Worm (Caenorhabditis elegans) whole organism, midembryonic: Measurements from ENCODE around the gene Y56A3A.22.
"Not testable (repeated sequence)": the region's sequence is repeated elsewhere in the genome, so short reads cannot be mapped to it uniquely, and the experiment has no call there.

ENCODE experiments used
- T22C8.4 ChIP-seq: fragments of 200-800 bp; sonication (Bioruptor generic); IDR thresholded peaks from 2 replicates; pipeline ENCODE4 v1.3.6; 2022; ENCODE audit warnings: missing genetic modification characterization, missing compliant biosample characterization
- cog-1 ChIP-seq: sonication (generic microtip); optimal IDR thresholded peaks from 2 replicates; lab custom pipeline; 2016; ENCODE audit warnings: missing genetic modification characterization, missing compliant biosample characterization
- flt-1 ChIP-seq: fragments of 200-800 bp; sonication (Bioruptor generic); IDR thresholded peaks from 2 replicates; pipeline ENCODE4 v1.3.6; 2022; ENCODE audit warnings: missing genetic modification characterization, missing compliant biosample characterization
- klf-2 ChIP-seq: fragments of 200-800 bp; sonication (Bioruptor generic); conservative IDR thresholded peaks from 2 replicates; pipeline ENCODE4 v1.3.6; 2022; ENCODE audit warnings: missing genetic modification reagents, missing genetic modification characterization, missing compliant biosample characterization
- med-1 ChIP-seq: sonication (generic microtip); optimal IDR thresholded peaks from 2 replicates; lab custom pipeline; 2017; ENCODE audit warnings: missing genetic modification characterization, mild to moderate bottlenecking, missing compliant biosample characterization, antibody characterized with exemption, missing genetic modification reagents; ENCODE audit not compliant: insufficient read depth
- ref-1 ChIP-seq: fragments of 200-800 bp; sonication (Bioruptor generic); conservative IDR thresholded peaks from 2 replicates; pipeline ENCODE4 v1.3.6; 2022; ENCODE audit warnings: missing genetic modification reagents, missing genetic modification characterization, missing compliant biosample characterization
- tab-1 ChIP-seq: fragments of 200-800 bp; sonication (Bioruptor generic); IDR thresholded peaks from 2 replicates; pipeline ENCODE4 v1.3.6; 2022; ENCODE audit warnings: missing genetic modification characterization, missing compliant biosample characterization
- ztf-23 ChIP-seq: fragments of 200-800 bp; sonication (Bioruptor generic); IDR thresholded peaks from 2 replicates; pipeline ENCODE4 v1.3.6; 2022; ENCODE audit warnings: missing genetic modification reagents, missing genetic modification characterization, missing compliant biosample characterization
- ztf-29 ChIP-seq: fragments of 200-800 bp; sonication (Bioruptor generic); IDR thresholded peaks from 2 replicates; pipeline ENCODE4 v1.3.6; 2022; ENCODE audit warnings: missing genetic modification reagents, missing genetic modification characterization, missing compliant biosample characterization

Y56A3A.22 gene

DNA sequence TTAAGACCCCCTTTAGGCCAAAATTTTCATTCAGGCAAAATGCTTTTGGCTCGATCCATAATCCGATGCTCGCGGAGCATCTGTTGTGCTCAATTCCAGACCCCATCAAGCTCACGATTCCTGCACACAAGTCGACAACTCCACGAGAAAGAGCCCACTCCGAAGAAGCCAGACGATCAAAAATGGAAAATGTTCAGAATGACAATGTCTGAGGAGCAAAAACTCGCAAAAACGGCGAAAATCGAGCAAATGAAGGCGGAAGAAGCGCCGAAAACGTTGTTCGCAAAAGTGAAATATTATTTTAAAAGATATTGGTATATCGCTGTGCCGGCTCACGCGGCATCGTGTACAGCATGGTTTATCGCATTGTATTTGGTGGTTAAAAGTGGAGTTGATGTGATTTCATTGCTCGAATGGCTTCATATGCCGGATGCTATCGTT, at the start of gene Y56A3A.22:
TSS of gene Y56A3A.22 (plus strand) at position 35 of the 441 bp plus-strand sequence.
- TF ChIP-seq T22C8.4 (GFP tag; lab: Robert Waterston, UW): no peak
- TF ChIP-seq flt-1 (GFP tag; lab: Robert Waterston, UW): 0 out of 2 replicates have a peak, but pooled peaks have one; percentile 34

DNA sequence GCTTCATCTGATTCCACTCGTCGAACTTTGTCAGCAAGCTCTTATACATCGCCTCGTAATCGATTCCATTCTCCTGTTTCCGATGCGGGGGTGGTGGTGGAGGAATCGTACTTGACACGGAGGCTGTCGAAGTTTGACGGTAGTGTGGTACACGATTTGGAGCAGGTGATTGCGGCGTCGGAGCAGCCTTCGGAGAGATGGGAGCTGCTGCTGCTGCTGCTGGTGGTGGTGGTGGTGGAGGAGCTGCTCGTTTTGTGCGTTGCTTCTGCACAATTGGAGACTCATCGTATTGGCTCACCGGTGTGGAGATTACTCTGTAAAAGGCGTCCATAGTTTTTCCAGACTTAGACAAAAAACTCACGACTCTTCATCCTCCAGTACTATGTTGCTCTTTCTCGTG, 47.2 kb upstream of the Y56A3A.22 start:
- TF ChIP-seq tab-1: no peak
- no peak for TF ChIP-seq ztf-23
- no peak for TF ChIP-seq klf-2 (GFP tag; lab: Robert Waterston, UW)

DNA sequence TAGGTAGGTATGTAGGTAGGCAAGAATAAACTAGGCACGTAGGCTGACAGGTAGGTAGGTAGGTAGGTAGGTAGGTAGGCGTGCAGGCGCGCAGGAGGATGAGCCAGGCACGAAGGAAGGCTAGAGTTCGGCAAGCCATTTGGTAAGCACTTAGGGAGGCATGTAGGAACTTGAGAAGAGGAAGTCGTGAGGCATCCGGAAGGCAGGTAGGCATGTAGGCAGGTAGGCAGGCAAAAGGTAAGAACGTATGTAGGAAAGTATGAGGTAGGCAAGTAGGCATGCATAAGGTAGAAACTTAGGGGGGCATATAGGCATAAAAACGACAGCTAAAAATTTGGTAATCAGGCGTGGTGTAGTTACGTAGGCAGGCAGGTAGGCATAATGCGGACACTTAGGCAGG, 45.4 kb upstream of the Y56A3A.22 start:
- TF ChIP-seq tab-1 (0 out of 2 replicates have a peak, but pooled peaks have one; percentile 27), ref-1 (GFP tag; lab: Robert Waterston, UW) (no peak)

DNA sequence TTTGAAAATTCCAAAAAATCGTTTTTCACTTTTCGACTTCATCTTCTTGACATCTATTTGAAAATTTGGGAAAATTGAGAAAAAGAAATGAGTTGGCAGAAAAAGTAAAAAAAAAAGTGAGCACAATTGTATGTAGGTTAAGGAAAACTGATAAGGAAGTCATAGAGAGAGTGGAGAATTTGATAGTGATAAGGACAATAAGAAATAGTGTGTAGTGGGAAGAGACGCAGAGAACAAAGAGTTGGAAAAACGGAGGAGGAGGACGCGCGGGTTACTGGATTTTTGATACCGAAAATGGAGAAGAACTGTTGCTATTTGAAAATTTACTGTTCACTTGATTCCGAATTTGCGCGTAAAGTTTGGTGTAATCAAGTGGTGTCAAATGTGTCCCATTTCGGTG, 42.7 kb upstream of the Y56A3A.22 start, which contains the start of gene Y56A3A.6:
TSS of gene Y56A3A.6 (minus strand) at position 53 of the 400 bp plus-strand sequence.
- no peak for TF ChIP-seq klf-2 (GFP tag; lab: Robert Waterston, UW)

DNA sequence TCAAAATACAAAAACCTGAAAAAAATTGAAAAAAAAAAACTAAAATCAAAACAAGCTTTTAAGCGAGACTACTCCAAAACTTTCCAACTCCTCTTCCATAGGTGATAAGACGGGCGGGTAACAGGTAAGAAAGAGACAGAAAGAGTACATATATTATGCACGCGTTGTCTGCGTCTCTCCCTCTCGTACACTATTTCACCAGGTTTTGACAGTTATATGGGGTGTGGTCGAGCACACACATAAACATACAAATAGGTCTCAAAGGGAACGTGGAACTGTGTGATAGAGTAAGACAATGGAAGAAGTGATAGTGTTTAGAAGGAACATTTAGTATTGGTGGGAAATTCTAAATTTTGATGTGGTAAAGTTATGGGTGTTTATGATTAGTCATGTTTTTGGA, 39.9 kb upstream of the Y56A3A.22 start:
- TF ChIP-seq ztf-29 (GFP tag; lab: Robert Waterston, UW) (no peak), cog-1 (no peak), flt-1 (GFP tag; lab: Robert Waterston, UW) (no peak), ztf-23 (no peak), tab-1 (no peak), klf-2 (GFP tag; lab: Robert Waterston, UW) (no peak), med-1 (GFP tag; lab: Kevin White, UChicago) (no peak), T22C8.4 (GFP tag; lab: Robert Waterston, UW) (no peak), ref-1 (GFP tag; lab: Robert Waterston, UW) (no peak)

DNA sequence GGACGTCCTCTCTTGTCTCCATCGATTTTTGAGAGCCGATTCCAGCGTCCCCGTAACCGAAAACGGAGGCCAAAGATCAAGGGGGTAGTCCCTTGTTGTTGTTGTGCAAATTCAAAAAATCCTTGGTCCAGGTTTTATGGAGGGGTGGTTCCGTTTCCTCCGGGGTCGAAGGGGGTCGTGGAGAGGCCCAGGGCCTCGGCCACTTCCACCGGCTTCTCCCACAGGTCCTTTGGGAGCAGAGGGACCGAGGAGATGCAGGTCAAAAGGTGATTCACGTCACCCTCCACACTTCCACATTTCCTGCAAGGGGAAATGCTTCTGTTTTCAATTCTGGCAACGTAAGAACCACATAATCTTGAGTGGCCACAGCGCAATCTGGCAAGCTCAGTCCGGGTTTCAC, 37.8 kb upstream of the Y56A3A.22 start, which contains the start of gene fbxb-22:
TSS of gene fbxb-22 (minus strand) at position 61 of the 400 bp plus-strand sequence.
- not testable (repeated sequence) for TF ChIP-seq ref-1, ztf-29, T22C8.4 (GFP tag; lab: Robert Waterston, UW)

DNA sequence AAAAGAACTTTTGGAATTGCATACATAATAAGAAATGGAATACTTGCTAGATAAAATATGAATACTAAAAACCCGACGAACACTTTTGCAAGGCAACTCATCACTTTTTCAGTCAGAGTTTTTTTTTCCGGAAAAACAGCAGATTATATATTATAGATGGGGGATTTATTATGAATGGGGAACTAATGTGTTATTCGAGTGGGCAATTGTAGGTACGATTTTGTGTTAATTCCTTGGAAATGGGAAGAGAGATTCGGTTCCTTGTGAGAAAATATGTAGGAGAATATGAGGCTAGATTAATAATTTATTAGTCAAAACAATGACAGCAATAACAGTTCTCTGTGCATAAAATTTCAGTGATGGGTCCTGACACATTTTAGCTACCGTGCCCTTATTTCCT, 30.2 kb upstream of the Y56A3A.22 start, which contains the start of gene faah-5:
TSS of gene faah-5 (minus strand) at position 101 of the 400 bp plus-strand sequence.
- TF ChIP-seq cog-1: no peak
- TF ChIP-seq tab-1: no peak
- no peak for TF ChIP-seq ztf-23
- no peak for TF ChIP-seq flt-1 (GFP tag; lab: Robert Waterston, UW)
- no peak for TF ChIP-seq ztf-29 (GFP tag; lab: Robert Waterston, UW)
- no peak for TF ChIP-seq T22C8.4 (GFP tag; lab: Robert Waterston, UW)
- TF ChIP-seq med-1 (GFP tag; lab: Kevin White, UChicago): no peak
- no peak for TF ChIP-seq klf-2 (GFP tag; lab: Robert Waterston, UW)
- no peak for TF ChIP-seq ref-1 (GFP tag; lab: Robert Waterston, UW)

DNA sequence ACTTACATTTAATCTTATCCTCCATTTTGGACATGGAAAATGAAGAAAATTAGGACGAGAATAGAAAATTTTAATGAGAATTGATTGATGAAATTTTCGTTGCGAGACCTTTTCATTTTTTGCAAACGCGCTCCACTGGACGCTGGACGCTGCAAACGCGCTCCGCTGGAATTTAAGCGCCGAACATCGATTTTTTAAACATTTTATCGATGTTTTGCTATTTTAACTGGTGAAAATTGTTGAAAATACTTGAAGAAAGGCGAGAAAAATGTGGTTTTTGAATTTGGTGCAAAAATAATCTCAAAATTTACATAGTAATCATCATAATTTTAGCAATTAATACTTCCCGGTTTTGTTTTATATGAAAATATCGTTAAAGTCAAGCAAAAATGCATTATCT, 28.6 kb upstream of the Y56A3A.22 start, which contains the start of gene Y56A3A.41:
TSS of gene Y56A3A.41 (minus strand) at position 101 of the 400 bp plus-strand sequence.
- no peak for TF ChIP-seq klf-2 (GFP tag; lab: Robert Waterston, UW)

DNA sequence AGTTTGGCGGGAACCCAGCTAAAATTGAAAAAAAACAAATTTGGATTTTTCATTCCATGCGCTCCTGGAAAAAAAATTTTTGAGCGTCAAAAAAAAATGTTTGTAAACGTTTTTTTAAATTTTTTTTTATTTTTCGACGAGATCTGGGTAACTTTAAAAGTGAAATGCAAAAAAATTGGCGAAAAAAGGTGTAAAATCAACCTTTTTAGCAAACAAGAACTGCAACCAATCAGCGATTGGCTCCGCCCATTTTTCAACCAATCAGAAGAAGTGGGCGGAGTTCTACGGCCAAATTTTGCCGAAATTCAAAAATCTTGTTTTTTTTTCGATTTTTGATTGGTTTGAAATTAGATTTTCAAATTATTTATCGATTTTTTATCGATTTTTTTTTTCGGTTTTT, 26.0 kb upstream of the Y56A3A.22 start:
- TF ChIP-seq ztf-23: no peak
- TF ChIP-seq ref-1 (GFP tag; lab: Robert Waterston, UW): no peak
- TF ChIP-seq tab-1: no peak
- TF ChIP-seq med-1 (GFP tag; lab: Kevin White, UChicago): no peak
- no peak for TF ChIP-seq cog-1
- no peak for TF ChIP-seq flt-1 (GFP tag; lab: Robert Waterston, UW)
- TF ChIP-seq T22C8.4 (GFP tag; lab: Robert Waterston, UW): no peak
- no peak for TF ChIP-seq ztf-29 (GFP tag; lab: Robert Waterston, UW)
- no peak for TF ChIP-seq klf-2 (GFP tag; lab: Robert Waterston, UW)

DNA sequence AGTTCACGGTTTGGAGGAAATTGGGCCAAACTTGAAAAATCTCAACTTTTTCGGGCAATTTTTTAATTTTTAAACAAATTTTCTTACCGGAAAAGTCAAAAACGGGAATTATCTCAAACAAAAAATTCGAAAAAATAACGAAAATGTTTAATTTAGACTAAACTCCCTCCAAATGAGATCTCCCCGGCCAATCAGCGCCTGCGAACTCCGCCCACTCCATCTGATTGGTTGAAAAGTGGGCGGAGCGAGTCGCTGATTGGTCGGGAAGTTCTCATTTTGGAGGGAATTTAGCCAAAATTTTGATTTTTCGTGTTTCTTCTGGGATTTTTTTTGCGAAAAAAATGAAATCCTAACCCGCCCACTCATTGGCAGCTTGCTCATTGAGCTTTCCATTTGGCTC, 24.8 kb upstream of the Y56A3A.22 start:
- TF ChIP-seq ztf-29 (GFP tag; lab: Robert Waterston, UW) (no peak), tab-1 (no peak), ref-1 (GFP tag; lab: Robert Waterston, UW) (no peak), cog-1 (no peak), flt-1 (GFP tag; lab: Robert Waterston, UW) (no peak), T22C8.4 (GFP tag; lab: Robert Waterston, UW) (no peak), klf-2 (GFP tag; lab: Robert Waterston, UW) (no peak), med-1 (GFP tag; lab: Kevin White, UChicago) (no peak), ztf-23 (no peak)

DNA sequence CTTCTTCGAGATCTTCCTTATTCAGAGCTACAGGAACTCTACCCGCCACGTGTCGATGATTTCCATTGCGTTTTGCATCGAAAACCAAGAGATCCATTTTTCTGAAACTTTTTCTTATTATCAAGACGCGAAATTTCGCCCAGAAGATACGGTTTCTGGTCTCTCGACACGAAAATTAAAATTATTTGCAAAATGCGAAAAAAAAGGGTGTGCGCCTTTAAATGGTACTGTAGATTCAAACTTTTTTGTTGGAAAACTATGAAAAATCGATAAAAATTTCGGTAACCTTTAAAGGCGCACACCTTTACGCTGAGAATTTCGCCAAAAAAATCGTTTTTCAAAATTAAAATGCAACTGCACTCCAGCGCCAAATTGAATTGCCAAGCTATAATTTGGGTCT, 23.3 kb upstream of the Y56A3A.22 start, which contains the start of gene tsen-2:
TSS of gene tsen-2 (minus strand) at position 101 of the 400 bp plus-strand sequence.
- TF ChIP-seq ref-1 (GFP tag; lab: Robert Waterston, UW) (no peak), ztf-29 (GFP tag; lab: Robert Waterston, UW) (no peak), ztf-23 (no peak), tab-1 (no peak), flt-1 (GFP tag; lab: Robert Waterston, UW) (no peak), cog-1 (no peak), med-1 (GFP tag; lab: Kevin White, UChicago) (no peak), T22C8.4 (GFP tag; lab: Robert Waterston, UW) (no peak), klf-2 (GFP tag; lab: Robert Waterston, UW) (no peak)
